Worm (Caenorhabditis elegans) whole organism, midembryonic: ENCODE results near the gene F38B6.3.

ENCODE experiments used
- T22C8.4 ChIP-seq: fragments of 200-800 bp; sonication (Bioruptor generic); IDR thresholded peaks from 2 replicates; pipeline ENCODE4 v1.3.6; 2022; ENCODE audit warnings: missing genetic modification characterization, missing compliant biosample characterization
- med-1 ChIP-seq: sonication (generic microtip); optimal IDR thresholded peaks from 2 replicates; lab custom pipeline; 2017; ENCODE audit warnings: missing genetic modification characterization, mild to moderate bottlenecking, missing compliant biosample characterization, antibody characterized with exemption, missing genetic modification reagents; ENCODE audit not compliant: insufficient read depth
- ref-1 ChIP-seq: fragments of 200-800 bp; sonication (Bioruptor generic); conservative IDR thresholded peaks from 2 replicates; pipeline ENCODE4 v1.3.6; 2022; ENCODE audit warnings: missing genetic modification reagents, missing genetic modification characterization, missing compliant biosample characterization

DNA sequence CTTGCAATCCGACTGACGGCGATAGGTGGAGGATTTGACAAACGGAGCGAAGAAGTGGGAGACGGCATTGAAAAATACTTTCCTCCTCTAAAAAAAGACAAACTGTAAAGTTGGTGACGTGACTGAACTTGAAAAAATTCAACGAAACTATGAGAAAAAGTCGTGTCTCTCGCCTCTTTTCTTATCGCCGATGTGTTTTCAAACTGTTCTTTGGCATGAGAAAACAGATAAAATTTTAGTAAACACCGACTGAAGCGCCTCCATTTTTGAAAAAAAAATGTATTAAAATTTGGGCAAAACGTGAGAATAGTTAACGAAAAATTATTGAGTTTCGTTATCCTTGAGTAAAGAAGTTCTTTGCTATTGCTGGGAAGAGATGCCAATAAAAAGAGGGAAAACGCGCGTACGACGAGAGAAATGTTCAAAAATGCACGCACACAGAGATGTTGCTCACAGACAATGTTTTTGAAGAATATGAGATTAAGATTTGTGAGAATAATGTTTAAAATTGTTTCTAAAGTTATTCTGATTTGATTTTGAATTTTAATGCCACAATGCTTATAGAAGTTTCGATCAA, 35.5 kb downstream of the F38B6.3 start:
- TF ChIP-seq T22C8.4 (GFP tag; lab: Robert Waterston, UW) = no peak
- no peak for TF ChIP-seq ref-1 (GFP tag; lab: Robert Waterston, UW)
- TF ChIP-seq med-1 (GFP tag; lab: Kevin White, UChicago) = no peak
